Fruit fly (Drosophila melanogaster): Measurements from ENCODE around the gene CG16890.

Gene CG16890

DNA sequence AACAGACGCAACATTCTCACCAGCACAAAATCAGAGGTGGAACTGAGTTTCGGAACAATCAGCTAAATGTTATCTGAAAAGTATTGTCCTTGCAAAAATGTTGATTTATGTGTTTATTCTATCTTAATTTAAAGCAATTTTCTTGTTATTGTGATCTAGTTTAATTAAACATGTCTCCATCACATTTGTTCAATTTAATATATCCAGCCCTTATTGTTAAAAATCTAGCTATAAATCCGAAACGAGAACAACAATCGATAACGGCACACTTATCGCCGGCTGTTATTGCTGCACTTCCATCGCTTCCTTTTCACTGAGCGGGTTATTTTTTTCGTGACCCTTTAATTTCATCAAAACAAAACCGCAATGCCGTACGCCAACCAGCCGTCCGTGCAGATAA, 48.9 kb upstream of the CG16890 start, which contains the start of the genes GatC, PolG2 and Polr2C (continued):
- no peak for TF ChIP-seq Dek (tag; optimal IDR thresholded peaks at IDR 0.05)
- TF ChIP-seq Stat92E (GFP tag; optimal IDR thresholded peaks at IDR 0.05): peak in 1 of 3 experiments; percentile 52
- TF ChIP-seq sug (tag; optimal IDR thresholded peaks at IDR 0.05): peak; percentile 52
- TF ChIP-seq CG6854 (GFP tag; optimal IDR thresholded peaks at IDR 0.05): no peak
- peak; percentile 81 for TF ChIP-seq unc-4 (GFP tag; IDR thresholded peaks at IDR 0.05; ENCODE audit: partially characterized antibody)
- peak; percentile 58 for TF ChIP-seq Bteb2 (GFP tag; optimal IDR thresholded peaks at IDR 0.05)
- no peak for TF ChIP-seq klu (GFP tag; IDR thresholded peaks at IDR 0.05)
- peak; percentile 65 for TF ChIP-seq HmgD (GFP tag; optimal IDR thresholded peaks at IDR 0.05)
- TF ChIP-seq CG11398 (GFP tag; optimal IDR thresholded peaks at IDR 0.05): no peak
- no peak for TF ChIP-seq Poxn (GFP tag; IDR thresholded peaks at IDR 0.05)
- TF ChIP-seq CG10147 (GFP tag; optimal IDR thresholded peaks at IDR 0.05): no peak
- TF ChIP-seq bowl (GFP tag; IDR thresholded peaks at IDR 0.05): 0 out of 2 replicates have a peak, but pooled peaks have one; percentile 4
- TF ChIP-seq maf-S (GFP tag; optimal IDR thresholded peaks at IDR 0.05): peak; percentile 43
- no peak for TF ChIP-seq br (optimal IDR thresholded peaks at IDR 0.05)
- TF ChIP-seq ken (GFP tag; IDR thresholded peaks at IDR 0.05): peak; percentile 47; the same call in 1 of the 3 replicates
- no peak for TF ChIP-seq shn (GFP tag; optimal IDR thresholded peaks at IDR 0.05)
- TF ChIP-seq Dad (GFP tag; optimal IDR thresholded peaks at IDR 0.05): no peak
- peak; percentile 53 for TF ChIP-seq CG17829 (tag; optimal IDR thresholded peaks at IDR 0.05)
- TF ChIP-seq HHEX (GFP tag; optimal IDR thresholded peaks at IDR 0.05): no peak
- no peak for TF ChIP-seq rib (GFP tag; IDR thresholded peaks at IDR 0.05)
- TF ChIP-seq CG9727 (GFP tag; optimal IDR thresholded peaks at IDR 0.05): peak; percentile 24
- peak; percentile 41 for TF ChIP-seq CG2712 (tag; optimal IDR thresholded peaks at IDR 0.05)
- peak; percentile 65 for TF ChIP-seq CG1603 (tag; optimal IDR thresholded peaks at IDR 0.05)
- TF ChIP-seq gfzf (GFP tag; optimal IDR thresholded peaks at IDR 0.05): peak; percentile 52
- no peak for TF ChIP-seq CG4404 (GFP tag; IDR thresholded peaks at IDR 0.05)
- no peak for TF ChIP-seq Six4 (GFP tag; optimal IDR thresholded peaks at IDR 0.05)
- no peak for TF ChIP-seq ash1 (GFP tag; optimal IDR thresholded peaks at IDR 0.05)
- peak; percentile 64 for TF ChIP-seq CG12299 (tag; optimal IDR thresholded peaks at IDR 0.05)
- TF ChIP-seq Ets97D (GFP tag; optimal IDR thresholded peaks at IDR 0.05): peak; percentile 46
- no peak for TF ChIP-seq yki (optimal IDR thresholded peaks at IDR 0.05)
- TF ChIP-seq CG9797 (GFP tag; optimal IDR thresholded peaks at IDR 0.05): peak; percentile 5
- TF ChIP-seq MTF-1 (GFP tag; optimal IDR thresholded peaks at IDR 0.05; ENCODE audit: borderline replicate concordance): no peak
- peak; percentile 2 for TF ChIP-seq CG15696 (tag; optimal IDR thresholded peaks at IDR 0.05)
- TF ChIP-seq Camta (GFP tag; optimal IDR thresholded peaks at IDR 0.05): no peak
- TF ChIP-seq grn (GFP tag; optimal IDR thresholded peaks at IDR 0.05): no peak
- TF ChIP-seq da (GFP tag; optimal IDR thresholded peaks at IDR 0.05): peak; percentile 49
- TF ChIP-seq HLH54F (GFP tag; optimal IDR thresholded peaks at IDR 0.05): peak; percentile 41
- peak; percentile 13 for TF ChIP-seq gro (GFP tag; optimal IDR thresholded peaks at IDR 0.05)
- peak; percentile 73 for TF ChIP-seq CG7963 (GFP tag; IDR thresholded peaks at IDR 0.05; ENCODE audit: partially characterized antibody)
- peak; percentile 69 for TF ChIP-seq CG12391 (tag; optimal IDR thresholded peaks at IDR 0.05)
- no peak for TF ChIP-seq Tbp (GFP tag; optimal IDR thresholded peaks at IDR 0.05)
- TF ChIP-seq gce (GFP tag; IDR thresholded peaks at IDR 0.05): no peak
- no peak for TF ChIP-seq fru (optimal IDR thresholded peaks at IDR 0.05)
- TF ChIP-seq kah (GFP tag; optimal IDR thresholded peaks at IDR 0.05): no peak
- TF ChIP-seq Xrp1 (GFP tag; IDR thresholded peaks at IDR 0.05): no peak
- TF ChIP-seq pfk (GFP tag; optimal IDR thresholded peaks at IDR 0.05): no peak
- TF ChIP-seq Sry-β (GFP tag; optimal IDR thresholded peaks at IDR 0.05): peak; percentile 81
